Worm (Caenorhabditis elegans) whole organism, L1 larva: ENCODE data around the gene bnc-1.
A peak's percentile ranks its signal among the peaks of the same experiment; 100 is the strongest.

ENCODE experiments used
- ceh-82 ChIP-seq, 3 experiments: fragments of 150-350 bp in 1 of 3; sonication (generic microtip) in 2 of 3; optimal IDR thresholded peaks; 2 replicates each; lab custom pipeline; 2014 to 2017; ENCODE audit warnings: missing biosample characterization in 3 of 3, missing genetic modification characterization in 3 of 3
- fos-1 ChIP-seq: fragments of 150-350 bp; optimal IDR thresholded peaks from 2 replicates; lab custom pipeline; 2014; ENCODE audit warnings: missing biosample characterization, missing genetic modification characterization
- hlh-4 ChIP-seq: sonication (generic microtip); optimal IDR thresholded peaks from 2 replicates; lab custom pipeline; 2016; ENCODE audit warnings: mild to moderate bottlenecking, missing genetic modification characterization, missing compliant biosample characterization
- lir-3 ChIP-seq: sonication (generic microtip); optimal IDR thresholded peaks from 2 replicates; lab custom pipeline; 2016; ENCODE audit warnings: mild to moderate bottlenecking, missing genetic modification characterization, moderate library complexity, missing compliant biosample characterization; ENCODE audit not compliant: poor library complexity
- nhr-12 ChIP-seq: sonication (generic microtip); optimal IDR thresholded peaks from 2 replicates; lab custom pipeline; 2017; ENCODE audit warnings: missing biosample characterization, missing genetic modification characterization
- nhr-77 ChIP-seq: fragments of 150-350 bp; optimal IDR thresholded peaks from 2 replicates; lab custom pipeline; 2014; ENCODE audit warnings: missing biosample characterization, missing genetic modification characterization
- ztf-11 ChIP-seq, 2 experiments: sonication (generic microtip); optimal IDR thresholded peaks; 2 replicates each; lab custom pipeline; 2016 to 2017; ENCODE audit warnings: missing genetic modification characterization in 2 of 2, missing biosample characterization in 1 of 2, missing compliant biosample characterization in 1 of 2

- TF ChIP-seq fos-1: no peak
- no peak for TF ChIP-seq hlh-4
- TF ChIP-seq ceh-82 (tag; optimal IDR thresholded peaks at IDR 0.05; lab: Kevin White, UChicago): no peak
- no peak for TF ChIP-seq nhr-77 (tag; lab: Kevin White, UChicago)
- no peak for TF ChIP-seq ztf-11 (tag; optimal IDR thresholded peaks at IDR 0.05; lab: Kevin White, UChicago)
- peak; percentile 34 for TF ChIP-seq lir-3 (tag; lab: Kevin White, UChicago)
- TF ChIP-seq nhr-12 (tag; lab: Kevin White, UChicago): no peak
These were observed 24.1 kb upstream of the bnc-1 start for ce11 chrV:12300780-12301460.
